Fruit fly (Drosophila melanogaster): ENCODE measurements around the gene Inx5.

Gene Inx5

DNA sequence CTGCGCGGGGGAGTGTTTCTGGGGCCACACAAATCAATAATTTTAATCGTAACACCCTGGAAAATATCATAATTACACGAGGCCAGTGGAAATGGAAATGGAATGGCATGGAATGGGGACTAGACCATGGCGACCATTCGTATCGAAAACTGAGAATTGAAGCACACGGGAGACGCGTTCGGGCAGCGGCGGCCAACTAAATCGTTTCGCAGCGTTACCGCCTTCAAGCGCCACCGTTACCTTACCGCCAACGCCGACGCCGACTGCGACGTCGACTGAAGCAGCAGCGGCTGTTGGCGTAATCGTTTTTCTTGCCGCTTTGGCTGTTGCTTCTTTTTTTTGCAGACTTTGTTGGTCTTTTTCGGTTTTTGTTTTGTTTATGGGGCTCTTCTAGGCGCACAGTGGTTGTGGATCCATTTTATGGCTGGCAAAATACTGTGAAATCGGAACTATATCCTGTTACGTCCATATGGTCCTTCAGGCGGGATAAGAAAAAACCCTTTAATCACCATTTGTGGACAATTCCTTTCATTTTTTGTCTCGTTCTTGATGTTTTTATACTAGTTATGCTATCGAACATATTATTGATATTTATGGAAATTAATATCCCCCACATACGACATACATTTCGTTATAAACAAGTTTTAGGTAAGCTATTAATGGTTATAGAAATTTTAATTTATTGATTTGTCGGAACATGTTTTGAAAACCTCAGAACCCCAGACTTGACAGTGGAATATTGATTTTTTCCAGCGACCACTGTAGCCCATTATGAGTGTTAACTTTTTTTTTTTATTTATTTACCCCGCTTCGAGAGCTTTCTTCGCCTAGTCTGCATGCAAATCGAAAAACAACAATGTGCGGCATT is 5.3 kb downstream of the Inx5 start:
- TF ChIP-seq CG15336 (GFP tag; IDR thresholded peaks at IDR 0.05) (peak; percentile 16; the same call in 1 of the 2 replicates), Smox (GFP tag; optimal IDR thresholded peaks at IDR 0.05) (peak; percentile 17), lz (GFP tag; optimal IDR thresholded peaks at IDR 0.05) (peak; percentile 12), dac (GFP tag; optimal IDR thresholded peaks at IDR 0.05) (no peak), CG1621 (tag; optimal IDR thresholded peaks at IDR 0.05) (peak; percentile 59), Sox102F (GFP tag; optimal IDR thresholded peaks at IDR 0.05) (no peak), spab (GFP tag; optimal IDR thresholded peaks at IDR 0.05) (peak; percentile 45), CG9139 (GFP tag; optimal IDR thresholded peaks at IDR 0.05) (peak; percentile 63), vri (GFP tag; optimal IDR thresholded peaks at IDR 0.05) (peak; percentile 67), CG6276 (GFP tag; optimal IDR thresholded peaks at IDR 0.05) (peak; percentile 40), Eip75B (GFP tag; optimal IDR thresholded peaks at IDR 0.05) (no peak), CG32006 (GFP tag; optimal IDR thresholded peaks at IDR 0.05) (peak; percentile 54), CG10669 (GFP tag; optimal IDR thresholded peaks at IDR 0.05) (peak; percentile 18), CG6163 (GFP tag; IDR thresholded peaks at IDR 0.05) (peak; percentile 78; the same call in 2 of the 3 replicates), eg (GFP tag; IDR thresholded peaks at IDR 0.05) (peak; percentile 67), Eip78C (GFP tag) (peak; percentile 86), Gug (GFP tag; IDR thresholded peaks at IDR 0.05) (no peak), svp (GFP tag) (no peak), CG11762 (GFP tag; optimal IDR thresholded peaks at IDR 0.05; ENCODE audit: insufficient read depth) (no peak), Ets96B (tag; optimal IDR thresholded peaks at IDR 0.05) (peak; percentile 23), pdm3 (GFP tag; optimal IDR thresholded peaks at IDR 0.05) (peak; percentile 5), CG4318 (GFP tag; optimal IDR thresholded peaks at IDR 0.05) (peak; percentile 21), ss (GFP tag; optimal IDR thresholded peaks at IDR 0.05) (peak; percentile 70 to 73), CG8319 (GFP tag; optimal IDR thresholded peaks at IDR 0.05) (no peak), esn (GFP tag; optimal IDR thresholded peaks at IDR 0.05) (peak; percentile 16), CG6792 (GFP tag; optimal IDR thresholded peaks at IDR 0.05) (no peak), Eip93F (GFP tag; optimal IDR thresholded peaks at IDR 0.05) (no peak), acj6 (GFP tag; optimal IDR thresholded peaks at IDR 0.05) (no peak), topi (GFP tag; optimal IDR thresholded peaks at IDR 0.05) (peak; percentile 15), CG3032 (tag; optimal IDR thresholded peaks at IDR 0.05) (peak; percentile 37), dsx (GFP tag; optimal IDR thresholded peaks at IDR 0.05; ENCODE audit: poor library complexity, severe bottlenecking) (peak; percentile 49), Sox15 (GFP tag; optimal IDR thresholded peaks at IDR 0.05) (no peak), Hr39 (GFP tag; optimal IDR thresholded peaks at IDR 0.05) (peak; percentile 7), CG6808 (GFP tag; optimal IDR thresholded peaks at IDR 0.05) (peak; percentile 48), CG8119 (GFP tag; IDR thresholded peaks at IDR 0.05) (peak; percentile 35; the same call in 1 of the 3 replicates), salr (GFP tag; optimal IDR thresholded peaks at IDR 0.05) (peak in 1 of 2 experiments; percentile 18), CG7368 (GFP tag; optimal IDR thresholded peaks at IDR 0.05) (no peak), CG11294 (GFP tag; IDR thresholded peaks at IDR 0.05) (no peak)

DNA sequence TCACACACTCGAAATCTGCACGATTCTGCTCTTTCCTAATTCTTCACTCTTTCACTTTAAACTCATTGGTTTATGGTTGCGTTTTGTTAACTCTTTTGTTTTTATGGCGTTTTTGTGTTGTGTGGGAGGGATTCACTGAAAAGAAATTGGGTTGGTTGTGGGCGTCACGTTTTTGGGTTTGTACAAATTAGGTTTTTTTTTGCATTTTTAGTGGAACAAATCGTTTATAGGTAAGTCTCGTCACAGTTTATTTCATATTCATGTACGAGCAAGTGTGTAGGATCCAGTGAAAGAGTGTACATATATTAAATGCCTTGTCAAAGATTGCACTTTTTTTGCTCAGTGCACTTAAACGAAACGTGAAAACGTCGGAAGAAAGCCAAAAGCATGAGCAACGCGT is 6.0 kb downstream of the Inx5 start:
- TF ChIP-seq achi (GFP tag; optimal IDR thresholded peaks at IDR 0.05): peak; percentile 24
- TF ChIP-seq CG10631 (GFP tag; optimal IDR thresholded peaks at IDR 0.05): peak; percentile 46
- no peak for TF ChIP-seq CG8119 (GFP tag; IDR thresholded peaks at IDR 0.05)
- peak; percentile 48 for TF ChIP-seq OdsH (GFP tag; optimal IDR thresholded peaks at IDR 0.05)
- no peak for TF ChIP-seq ss (GFP tag; optimal IDR thresholded peaks at IDR 0.05)
- TF ChIP-seq CG31627 (GFP tag; optimal IDR thresholded peaks at IDR 0.05): peak; percentile 80
- TF ChIP-seq Sox14 (GFP tag; optimal IDR thresholded peaks at IDR 0.05): peak; percentile 49
- peak; percentile 19 for TF ChIP-seq CG4318 (GFP tag; optimal IDR thresholded peaks at IDR 0.05)
- TF ChIP-seq CG3919 (GFP tag; optimal IDR thresholded peaks at IDR 0.05): no peak
- no peak for TF ChIP-seq CG7368 (GFP tag; optimal IDR thresholded peaks at IDR 0.05)
- peak; percentile 68 for TF ChIP-seq Sox102F (GFP tag; optimal IDR thresholded peaks at IDR 0.05)
- peak; percentile 27 for TF ChIP-seq CG8632 (GFP tag; optimal IDR thresholded peaks at IDR 0.05)
- TF ChIP-seq Smox (GFP tag; optimal IDR thresholded peaks at IDR 0.05): peak; percentile 74
- TF ChIP-seq Ets96B (tag; optimal IDR thresholded peaks at IDR 0.05): no peak
- TF ChIP-seq Hr39 (GFP tag; optimal IDR thresholded peaks at IDR 0.05): peak; percentile 73
- TF ChIP-seq Gug (GFP tag; IDR thresholded peaks at IDR 0.05): no peak
- TF ChIP-seq CG8319 (GFP tag; optimal IDR thresholded peaks at IDR 0.05): no peak
- TF ChIP-seq eg (GFP tag; IDR thresholded peaks at IDR 0.05): no peak
- no peak for TF ChIP-seq CG3032 (tag; optimal IDR thresholded peaks at IDR 0.05)
- peak; percentile 65 for TF ChIP-seq Ets21C (GFP tag; optimal IDR thresholded peaks at IDR 0.05)
- no peak for TF ChIP-seq Lpt (GFP tag; optimal IDR thresholded peaks at IDR 0.05)
- TF ChIP-seq CG11902 (GFP tag; optimal IDR thresholded peaks at IDR 0.05): peak; percentile 18
- no peak for TF ChIP-seq CG11762 (GFP tag; optimal IDR thresholded peaks at IDR 0.05; ENCODE audit: insufficient read depth)
- peak; percentile 75 for TF ChIP-seq Met (GFP tag; optimal IDR thresholded peaks at IDR 0.05)
